Worm (Caenorhabditis elegans) whole organism, L4 larva: ENCODE results near the gene glc-3.
A peak's percentile ranks its signal among the peaks of the same experiment; 100 is the strongest.

Experiments
- F26F4.8 ChIP-seq: fragments of 200-800 bp; sonication (Bioruptor generic); conservative IDR thresholded peaks from 2 replicates; pipeline ENCODE4 v1.3.6; 2022; ENCODE audit warnings: missing genetic modification characterization, missing compliant biosample characterization
- F37D6.2 ChIP-seq: sonication (generic microtip); optimal IDR thresholded peaks from 2 replicates; lab custom pipeline; 2016; ENCODE audit warnings: mild to moderate bottlenecking, missing genetic modification characterization, missing compliant biosample characterization
- R02D3.7 ChIP-seq: fragments of 150-350 bp; sonication (generic microtip); optimal IDR thresholded peaks from 3 replicates; lab custom pipeline; 2014; ENCODE audit warnings: missing biosample characterization, missing genetic modification characterization
- T20F7.1 ChIP-seq: fragments of 200-800 bp; sonication (Bioruptor generic); optimal IDR thresholded peaks from 2 replicates; lab custom pipeline; 2018; ENCODE audit warnings: mild to moderate bottlenecking, missing genetic modification characterization, missing compliant biosample characterization
- Y5F2A.4 ChIP-seq: fragments of 200-800 bp; sonication (Bioruptor generic); optimal IDR thresholded peaks from 2 replicates; lab custom pipeline; 2018; ENCODE audit warnings: mild to moderate bottlenecking, missing genetic modification characterization, missing compliant biosample characterization
- Y75B8A.6 ChIP-seq: fragments of 200-800 bp; sonication (Bioruptor generic); IDR thresholded peaks from 2 replicates; pipeline ENCODE4 v1.3.6; 2022; ENCODE audit warnings: missing genetic modification reagents, missing genetic modification characterization, missing compliant biosample characterization
- aly-2 ChIP-seq: sonication (generic microtip); optimal IDR thresholded peaks from 2 replicates; lab custom pipeline; 2018; ENCODE audit warnings: missing biosample characterization, missing genetic modification characterization
- arid-1 ChIP-seq: fragments of 200-800 bp; sonication (Bioruptor generic); conservative IDR thresholded peaks from 2 replicates; pipeline ENCODE4 v1.3.6; 2022; ENCODE audit warnings: missing genetic modification reagents, missing genetic modification characterization, missing compliant biosample characterization
- attf-4 ChIP-seq: sonication (generic microtip); optimal IDR thresholded peaks from 3 replicates; lab custom pipeline; 2017; ENCODE audit warnings: missing biosample characterization, missing genetic modification characterization
- ceh-28 ChIP-seq: fragments of 150-350 bp; optimal IDR thresholded peaks from 2 replicates; lab custom pipeline; 2014; ENCODE audit warnings: missing biosample characterization, missing genetic modification reagents, missing genetic modification characterization
- ceh-32 ChIP-seq: sonication (generic microtip); optimal IDR thresholded peaks from 2 replicates; lab custom pipeline; 2016; ENCODE audit warnings: mild to moderate bottlenecking, missing genetic modification characterization, missing compliant biosample characterization; ENCODE audit not compliant: poor library complexity
- ceh-44 ChIP-seq: fragments of 200-800 bp; sonication (Bioruptor generic); IDR thresholded peaks from 2 replicates; pipeline ENCODE4 v1.3.6; 2022; ENCODE audit warnings: missing genetic modification reagents, missing genetic modification characterization, missing compliant biosample characterization
- ces-1 ChIP-seq: fragments of 150-350 bp; sonication (generic microtip); optimal IDR thresholded peaks from 4 replicates; lab custom pipeline; 2014; ENCODE audit warnings: missing biosample characterization, missing genetic modification reagents, missing genetic modification characterization
- cey-2 ChIP-seq: sonication (generic microtip); optimal IDR thresholded peaks from 3 replicates; lab custom pipeline; 2017; ENCODE audit warnings: missing genetic modification characterization, mild to moderate bottlenecking, missing compliant biosample characterization, antibody characterized with exemption, borderline replicate concordance; ENCODE audit not compliant: insufficient read depth
- dmd-9 ChIP-seq: fragments of 200-800 bp; sonication (Bioruptor generic); IDR thresholded peaks from 2 replicates; pipeline ENCODE4 v1.3.6; 2022; ENCODE audit warnings: missing genetic modification reagents, missing genetic modification characterization, missing compliant biosample characterization
- duxl-1 ChIP-seq: sonication (generic microtip); optimal IDR thresholded peaks from 2 replicates; lab custom pipeline; 2016; ENCODE audit warnings: mild to moderate bottlenecking, missing genetic modification characterization, moderate library complexity, missing compliant biosample characterization; ENCODE audit not compliant: poor library complexity
- dve-1 ChIP-seq: sonication (generic microtip); optimal IDR thresholded peaks from 2 replicates; lab custom pipeline; 2017; ENCODE audit warnings: antibody characterized with exemption, mild to moderate bottlenecking, missing genetic modification characterization, missing compliant biosample characterization; ENCODE audit not compliant: insufficient read depth
- gei-8 ChIP-seq: fragments of 200-800 bp; sonication (Bioruptor generic); optimal IDR thresholded peaks from 2 replicates; lab custom pipeline; 2018; ENCODE audit warnings: mild to moderate bottlenecking, missing genetic modification characterization, missing compliant biosample characterization
- hlh-11 ChIP-seq: fragments of 200-800 bp; sonication (Bioruptor generic); optimal IDR thresholded peaks from 2 replicates; lab custom pipeline; 2018; ENCODE audit warnings: mild to moderate bottlenecking, missing genetic modification characterization, missing compliant biosample characterization
- hmg-1.1 ChIP-seq: fragments of 200-800 bp; sonication (Bioruptor generic); IDR thresholded peaks from 2 replicates; pipeline ENCODE4 v1.3.6; 2022; ENCODE audit warnings: missing genetic modification reagents, missing genetic modification characterization, missing compliant biosample characterization
- jun-1 ChIP-seq: fragments of 150-350 bp; optimal IDR thresholded peaks from 2 replicates; lab custom pipeline; 2014; ENCODE audit warnings: missing biosample characterization, missing genetic modification reagents, missing genetic modification characterization
- lin-1 ChIP-seq: fragments of 200-800 bp; sonication (Bioruptor generic); IDR thresholded peaks from 2 replicates; pipeline ENCODE4 v1.3.6; 2022; ENCODE audit warnings: missing genetic modification reagents, missing genetic modification characterization, missing compliant biosample characterization
- lin-15B ChIP-seq: fragments of 150-350 bp; sonication (generic microtip); optimal IDR thresholded peaks from 3 replicates; lab custom pipeline; 2014; ENCODE audit warnings: missing biosample characterization, missing genetic modification characterization
- lir-3 ChIP-seq: sonication (generic microtip); optimal IDR thresholded peaks from 2 replicates; lab custom pipeline; 2016; ENCODE audit warnings: mild to moderate bottlenecking, missing genetic modification characterization, missing compliant biosample characterization
- madf-5 ChIP-seq, 2 experiments: fragments of 200-800 bp; sonication (Bioruptor generic); IDR thresholded peaks; 2 replicates each; pipeline ENCODE4 v1.3.6; 2022; ENCODE audit warnings: missing compliant biosample characterization in 2 of 2, missing genetic modification characterization in 2 of 2
- mdt-29 ChIP-seq: fragments of 200-800 bp; sonication (Bioruptor generic); IDR thresholded peaks from 2 replicates; pipeline ENCODE4 v1.3.6; 2022; ENCODE audit warnings: missing genetic modification reagents, missing genetic modification characterization, missing compliant biosample characterization
- mep-1 ChIP-seq: fragments of 150-350 bp; sonication (generic microtip); optimal IDR thresholded peaks from 3 replicates; lab custom pipeline; 2014; ENCODE audit warnings: missing biosample characterization, missing genetic modification characterization
- mxl-2 ChIP-seq: fragments of 200-800 bp; sonication (Bioruptor generic); conservative IDR thresholded peaks from 2 replicates; pipeline ENCODE4 v1.3.6; 2022; ENCODE audit warnings: missing genetic modification reagents, missing genetic modification characterization, missing compliant biosample characterization
- mxl-3 ChIP-seq: fragments of 200-800 bp; sonication (Bioruptor generic); optimal IDR thresholded peaks from 2 replicates; lab custom pipeline; 2018; ENCODE audit warnings: mild to moderate bottlenecking, missing genetic modification characterization, missing compliant biosample characterization
- nhr-10 ChIP-seq: fragments of 150-350 bp; optimal IDR thresholded peaks from 2 replicates; lab custom pipeline; 2014; ENCODE audit warnings: missing biosample characterization, missing genetic modification characterization
- nhr-11 ChIP-seq: fragments of 150-350 bp; optimal IDR thresholded peaks from 2 replicates; lab custom pipeline; 2014; ENCODE audit warnings: missing biosample characterization, missing genetic modification characterization
- nhr-48 ChIP-seq: sonication (generic microtip); optimal IDR thresholded peaks from 2 replicates; lab custom pipeline; 2016; ENCODE audit warnings: mild to moderate bottlenecking, missing genetic modification characterization, missing compliant biosample characterization
- nhr-76 ChIP-seq: fragments of 150-350 bp; optimal IDR thresholded peaks from 2 replicates; lab custom pipeline; 2014; ENCODE audit warnings: missing biosample characterization, missing genetic modification characterization
- pha-4 ChIP-seq, 2 experiments: fragments of 150-350 bp in 1 of 2; fragments of 200-800 bp in 1 of 2; sonication (Bioruptor generic) in 1 of 2; IDR thresholded peaks in 1 of 2; optimal IDR thresholded peaks in 1 of 2; 2 replicates each; pipeline versions ENCODE4 v1.3.6 to Lab custom; 2014 to 2022; ENCODE audit warnings: missing genetic modification characterization in 2 of 2, missing genetic modification reagents in 2 of 2, missing biosample characterization in 1 of 2, missing compliant biosample characterization in 1 of 2
- sdz-12 ChIP-seq: fragments of 200-800 bp; sonication (Bioruptor generic); optimal IDR thresholded peaks from 2 replicates; lab custom pipeline; 2018; ENCODE audit warnings: mild to moderate bottlenecking, missing genetic modification characterization, missing compliant biosample characterization
- skn-1 ChIP-seq: fragments of 150-350 bp; optimal IDR thresholded peaks from 2 replicates; lab custom pipeline; 2014; ENCODE audit warnings: missing biosample characterization, missing genetic modification characterization
- spr-3 ChIP-seq: fragments of 200-800 bp; sonication (Bioruptor generic); optimal IDR thresholded peaks from 2 replicates; lab custom pipeline; 2018; ENCODE audit warnings: mild to moderate bottlenecking, missing genetic modification characterization, missing compliant biosample characterization
- tag-97 ChIP-seq: fragments of 200-800 bp; sonication (Bioruptor generic); IDR thresholded peaks from 2 replicates; pipeline ENCODE4 v1.3.6; 2022; ENCODE audit warnings: missing genetic modification characterization, missing compliant biosample characterization
- tra-1 ChIP-seq: fragments of 200-800 bp; sonication (Bioruptor generic); IDR thresholded peaks from 2 replicates; pipeline ENCODE4 v1.3.6; 2022; ENCODE audit warnings: missing genetic modification reagents, missing genetic modification characterization, missing compliant biosample characterization
- unc-130 ChIP-seq: sonication (generic microtip); optimal IDR thresholded peaks from 2 replicates; lab custom pipeline; 2016; ENCODE audit warnings: missing genetic modification reagents, missing genetic modification characterization, missing compliant biosample characterization
- unc-39 ChIP-seq: sonication (generic microtip); optimal IDR thresholded peaks from 2 replicates; lab custom pipeline; 2017; ENCODE audit warnings: missing biosample characterization, missing genetic modification characterization
- unc-62 ChIP-seq, 3 experiments: fragments of 150-350 bp in 1 of 3; sonication (generic microtip); optimal IDR thresholded peaks in 2 of 3; peaks in 1 of 3; 1 replicate in 1 of 3; 2 replicates in 2 of 3; lab custom pipeline; 2014 to 2017; ENCODE audit warnings: missing biosample characterization in 3 of 3, missing genetic modification characterization in 3 of 3, missing genetic modification reagents in 3 of 3, missing genotype in 1 of 3
- zag-1 ChIP-seq: fragments of 150-350 bp; optimal IDR thresholded peaks from 2 replicates; lab custom pipeline; 2014; ENCODE audit warnings: missing biosample characterization, missing genetic modification characterization
- zip-2 ChIP-seq: fragments of 150-350 bp; optimal IDR thresholded peaks from 2 replicates; lab custom pipeline; 2014; ENCODE audit warnings: missing biosample characterization, missing genetic modification characterization
- ztf-7 ChIP-seq: fragments of 150-350 bp; optimal IDR thresholded peaks from 2 replicates; lab custom pipeline; 2014; ENCODE audit warnings: missing biosample characterization, missing genetic modification characterization

glc-3 gene

DNA sequence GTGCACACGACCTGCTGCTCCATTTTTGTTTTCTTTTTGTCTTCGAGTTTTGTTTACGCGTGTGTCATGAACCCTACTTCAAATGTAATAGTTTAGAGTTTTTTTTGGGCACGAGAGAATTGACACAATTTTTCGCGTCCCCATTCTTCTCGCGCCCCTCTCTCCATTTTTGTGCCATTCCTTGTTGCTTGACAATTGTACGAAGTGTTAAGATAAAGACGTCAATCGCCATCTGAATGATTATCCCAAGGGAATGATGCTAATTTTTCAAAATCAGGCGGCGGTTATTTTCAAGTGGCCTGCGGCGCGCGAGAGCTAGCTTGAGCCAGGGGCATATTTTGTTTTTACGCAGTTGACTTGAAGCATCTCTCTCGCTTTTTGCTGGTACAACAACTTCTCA is 11.1 kb downstream of the glc-3 start:
- peak in 1 of 2 experiments; percentile 95 for TF ChIP-seq unc-62 (GFP tag; optimal IDR thresholded peaks at IDR 0.05 in 1 of 2; lab: Kevin White, UChicago)
- TF ChIP-seq unc-62 (tag; optimal IDR thresholded peaks at IDR 0.05; lab: Kevin White, UChicago), result no peak
- no peak for TF ChIP-seq F26F4.8 (GFP tag; lab: Robert Waterston, UW)

DNA sequence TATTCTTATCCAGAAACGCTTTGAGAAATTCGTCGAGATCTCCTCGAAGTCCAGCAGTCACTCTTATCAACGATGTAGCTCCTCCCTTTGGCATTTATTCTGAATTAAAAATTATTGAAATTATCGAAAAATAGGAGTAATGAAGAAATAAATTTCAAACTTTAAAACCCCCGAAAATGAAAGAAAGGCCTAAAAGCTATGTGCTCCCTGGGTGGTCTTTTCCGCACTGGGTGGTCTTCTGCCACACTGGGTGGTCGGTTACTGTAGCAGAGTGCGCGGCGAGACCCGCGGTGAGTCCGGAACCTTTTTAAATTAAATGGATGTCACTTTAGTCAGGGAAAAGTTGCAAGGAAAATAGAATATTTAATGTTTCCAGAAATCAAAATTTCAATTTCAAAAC is 14.4 kb downstream of the glc-3 start, which contains the start of gene snpc-1.3:
Gene snpc-1.3, minus strand, starts transcription at position 101 of the 400 bp plus-strand sequence.
- TF ChIP-seq tra-1 (GFP tag; lab: Robert Waterston, UW), result 0 out of 2 replicates have a peak, but pooled peaks have one; percentile 63
- no peak for TF ChIP-seq hlh-11 (tag; lab: Kevin White, UChicago)

DNA sequence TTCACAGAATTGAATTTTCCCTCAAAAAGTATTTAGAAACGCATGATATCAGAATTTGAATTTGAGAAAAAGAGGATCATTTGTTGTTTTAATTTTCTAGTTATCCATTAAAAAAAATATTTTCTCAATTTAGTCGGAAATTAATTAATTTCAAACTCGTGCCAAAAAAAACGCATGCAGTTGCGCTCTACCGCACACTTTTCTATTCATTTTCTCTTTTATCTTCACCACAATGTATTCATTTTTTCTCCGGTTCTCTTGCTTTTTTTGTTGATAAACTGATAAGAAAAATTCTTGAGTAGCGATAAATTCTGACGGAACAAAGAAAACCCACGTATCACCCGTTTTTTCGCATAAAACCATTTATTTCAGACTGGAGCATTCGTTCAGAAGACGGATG is 20.5 kb downstream of the glc-3 start, which contains the start of gene acl-6:
Gene acl-6, plus strand, starts transcription at position 367 of the 400 bp plus-strand sequence.
- TF ChIP-seq cey-2 (tag; lab: Kevin White, UChicago) (no peak), spr-3 (GFP tag; lab: Kevin White, UChicago) (no peak), tra-1 (GFP tag; lab: Robert Waterston, UW) (peak; percentile 71; the same call in 1 of the 2 replicates), arid-1 (GFP tag; lab: Robert Waterston, UW) (no peak), lin-1 (GFP tag; lab: Robert Waterston, UW) (0 out of 2 replicates have a peak, but pooled peaks have one; percentile 34), ztf-7 (no peak), dmd-9 (GFP tag; lab: Robert Waterston, UW) (no peak), ces-1 (GFP tag; lab: Kevin White, UChicago) (no peak), mdt-29 (no peak), ceh-44 (GFP tag; lab: Robert Waterston, UW) (no peak), pha-4 (GFP tag; IDR thresholded peaks at IDR 0.05; lab: Robert Waterston, UW) (no peak), pha-4 (tag; optimal IDR thresholded peaks at IDR 0.05; lab: Kevin White, UChicago) (peak; percentile 14), nhr-48 (tag; lab: Kevin White, UChicago) (peak; percentile 37), gei-8 (GFP tag; lab: Kevin White, UChicago) (no peak), dve-1 (tag; lab: Kevin White, UChicago) (peak; percentile 89), F26F4.8 (GFP tag; lab: Robert Waterston, UW) (no peak), sdz-12 (GFP tag; lab: Kevin White, UChicago) (no peak), duxl-1 (tag; lab: Kevin White, UChicago) (no peak), lin-15B (tag; lab: Kevin White, UChicago) (no peak), nhr-76 (tag; lab: Kevin White, UChicago) (no peak), attf-4 (tag; lab: Kevin White, UChicago) (no peak), tag-97 (GFP tag; lab: Robert Waterston, UW) (no peak), unc-62 (GFP tag; optimal IDR thresholded peaks at IDR 0.05 in 1 of 2; lab: Kevin White, UChicago) (no peak), unc-62 (tag; optimal IDR thresholded peaks at IDR 0.05; lab: Kevin White, UChicago) (no peak), aly-2 (tag; lab: Kevin White, UChicago) (no peak), zag-1 (tag; lab: Kevin White, UChicago) (no peak), ceh-28 (tag; lab: Kevin White, UChicago) (no peak), mxl-2 (GFP tag; lab: Robert Waterston, UW) (no peak), ceh-32 (tag; lab: Kevin White, UChicago) (no peak), F37D6.2 (tag; lab: Kevin White, UChicago) (no peak), jun-1 (tag; lab: Kevin White, UChicago) (no peak), mep-1 (tag; lab: Kevin White, UChicago) (peak; percentile 81), lir-3 (tag; lab: Kevin White, UChicago) (no peak), unc-130 (GFP tag; lab: Kevin White, UChicago) (no peak), nhr-11 (tag; lab: Kevin White, UChicago) (peak; percentile 3), hmg-1.1 (0 out of 2 replicates have a peak, but pooled peaks have one; percentile 37), Y75B8A.6 (GFP tag; lab: Robert Waterston, UW) (no peak), unc-39 (tag; lab: Kevin White, UChicago) (no peak), mxl-3 (GFP tag; lab: Kevin White, UChicago) (peak; percentile 67), skn-1 (tag; lab: Kevin White, UChicago) (no peak), hlh-11 (tag; lab: Kevin White, UChicago) (peak; percentile 88), Y5F2A.4 (GFP tag; lab: Kevin White, UChicago) (no peak), R02D3.7 (no peak), madf-5 (GFP tag; IDR thresholded peaks at IDR 0.05; lab: Robert Waterston, UW) (no peak), T20F7.1 (GFP tag; lab: Kevin White, UChicago) (no peak), nhr-10 (tag; lab: Kevin White, UChicago) (no peak), zip-2 (tag; lab: Kevin White, UChicago) (no peak)
